Worm (Caenorhabditis elegans): ENCODE results near the gene rrp-1.
"Not testable (repeated sequence)": the region's sequence is repeated elsewhere in the genome, so short reads cannot be mapped to it uniquely, and the experiment has no call there.

Gene rrp-1

ce11 chrIV:9982226-9982794 lies at the start of gene rrp-1:
Gene rrp-1, minus strand, starts transcription at chrIV:9982276.
- TF ChIP-seq pha-4 (tag; optimal IDR thresholded peaks at IDR 0.05) (no peak), ces-1 (GFP tag; optimal IDR thresholded peaks at IDR 0.05) (no peak), flh-1 (GFP tag; optimal IDR thresholded peaks at IDR 0.05) (no peak), nhr-28 (tag; optimal IDR thresholded peaks at IDR 0.05) (no peak), hlh-1 (tag; optimal IDR thresholded peaks at IDR 0.05) (no peak), M03D4.4 (tag; optimal IDR thresholded peaks at IDR 0.05) (no peak), mab-5 (tag; optimal IDR thresholded peaks at IDR 0.05) (no peak), nhr-12 (tag; optimal IDR thresholded peaks at IDR 0.05) (no peak), elt-1 (tag; optimal IDR thresholded peaks at IDR 0.05; ENCODE audit: borderline replicate concordance, insufficient read depth) (no peak), ceh-39 (tag; optimal IDR thresholded peaks at IDR 0.05) (no peak), ceh-43 (GFP tag; optimal IDR thresholded peaks at IDR 0.05) (no peak), unc-120 (tag; optimal IDR thresholded peaks at IDR 0.05; ENCODE audit: poor library complexity, severe bottlenecking) (no peak), nhr-237 (tag; optimal IDR thresholded peaks at IDR 0.05) (no peak), snpc-4 (tag; optimal IDR thresholded peaks at IDR 0.05) (no peak), sptf-1 (tag; optimal IDR thresholded peaks at IDR 0.05) (no peak), zip-8 (tag; optimal IDR thresholded peaks at IDR 0.05) (no peak), lin-13 (tag; optimal IDR thresholded peaks at IDR 0.05) (no peak), lsy-2 (tag; optimal IDR thresholded peaks at IDR 0.05) (no peak), ham-2 (GFP tag; optimal IDR thresholded peaks at IDR 0.05) (no peak)

ce11 chrIV:10028779-10029178 lies 46.7 kb upstream of the rrp-1 start, which contains the start of the genes F44D12.16 and msd-2:
Gene F44D12.16, plus strand, starts transcription at chrIV:10029079.
Gene msd-2, plus strand, starts transcription at chrIV:10029083.
- not testable (repeated sequence) for TF ChIP-seq nhr-76 (tag; optimal IDR thresholded peaks at IDR 0.05); unc-62 (GFP tag; optimal IDR thresholded peaks at IDR 0.05); snpc-4 (tag; optimal IDR thresholded peaks at IDR 0.05)

- TF ChIP-seq tbx-8 (GFP tag; optimal IDR thresholded peaks at IDR 0.05): no peak
- TF ChIP-seq ceh-83 (GFP tag; optimal IDR thresholded peaks at IDR 0.05): no peak
- no peak for TF ChIP-seq unc-62 (GFP tag; optimal IDR thresholded peaks at IDR 0.05)
- TF ChIP-seq sptf-1 (tag; optimal IDR thresholded peaks at IDR 0.05): no peak
- TF ChIP-seq mab-5 (tag; optimal IDR thresholded peaks at IDR 0.05): no peak
- no peak for TF ChIP-seq ceh-43 (GFP tag; optimal IDR thresholded peaks at IDR 0.05)
- TF ChIP-seq ham-2 (GFP tag; optimal IDR thresholded peaks at IDR 0.05): no peak
- TF ChIP-seq snpc-4 (tag; optimal IDR thresholded peaks at IDR 0.05): no peak
- TF ChIP-seq ceh-39 (tag; optimal IDR thresholded peaks at IDR 0.05): no peak
- no peak for TF ChIP-seq ces-1 (GFP tag; optimal IDR thresholded peaks at IDR 0.05)
Observed at ce11 chrIV:10027566-10027965, 45.5 kb upstream of the rrp-1 start, which contains the start of gene gipc-2. Gene gipc-2, minus strand, starts transcription at chrIV:10027666.

ce11 chrIV:10026129-10026528 lies 44.1 kb upstream of the rrp-1 start:
- no peak for TF ChIP-seq ham-2 (GFP tag; optimal IDR thresholded peaks at IDR 0.05)
- TF ChIP-seq mab-5 (tag; optimal IDR thresholded peaks at IDR 0.05): no peak
- TF ChIP-seq blmp-1 (tag; optimal IDR thresholded peaks at IDR 0.05): no peak
- no peak for TF ChIP-seq mls-2 (tag; optimal IDR thresholded peaks at IDR 0.05)
- no peak for TF ChIP-seq nhr-12 (tag; optimal IDR thresholded peaks at IDR 0.05)
- no peak for TF ChIP-seq hlh-1 (tag; optimal IDR thresholded peaks at IDR 0.05)
- no peak for TF ChIP-seq unc-39 (tag; optimal IDR thresholded peaks at IDR 0.05)
- TF ChIP-seq ztf-11 (tag; optimal IDR thresholded peaks at IDR 0.05): no peak
- TF ChIP-seq tbx-8 (GFP tag; optimal IDR thresholded peaks at IDR 0.05): no peak
- no peak for TF ChIP-seq ces-1 (GFP tag; optimal IDR thresholded peaks at IDR 0.05)
- no peak for TF ChIP-seq lin-32 (GFP tag; optimal IDR thresholded peaks at IDR 0.05)
- no peak for TF ChIP-seq sem-2 (GFP tag; optimal IDR thresholded peaks at IDR 0.05)
- TF ChIP-seq pha-4 (tag; optimal IDR thresholded peaks at IDR 0.05): no peak
- no peak for TF ChIP-seq nhr-28 (tag; optimal IDR thresholded peaks at IDR 0.05)
- TF ChIP-seq elt-3 (tag; optimal IDR thresholded peaks at IDR 0.05): no peak

ce11 chrIV:10022991-10023390 lies 40.9 kb upstream of the rrp-1 start, which contains the start of gene F44D12.8:
Gene F44D12.8, plus strand, starts transcription at chrIV:10023291.
- TF ChIP-seq ces-1 (GFP tag; optimal IDR thresholded peaks at IDR 0.05) (no peak), lsy-2 (tag; optimal IDR thresholded peaks at IDR 0.05) (no peak), lin-32 (GFP tag; optimal IDR thresholded peaks at IDR 0.05) (no peak), lin-13 (tag; optimal IDR thresholded peaks at IDR 0.05) (no peak), elt-3 (tag; optimal IDR thresholded peaks at IDR 0.05) (no peak)
